Fruit fly (Drosophila melanogaster) whole organism, embryonic: ENCODE results near the gene lbl.
A peak's percentile ranks its signal among the peaks of the same experiment; 100 is the strongest.

Experiments
- CG10321 ChIP-seq: fragments of 200-800 bp; sonication (Bioruptor generic); IDR thresholded peaks from 2 replicates; pipeline ENCODE4 v1.3.6; 2022; ENCODE audit warnings: missing biosample characterization, missing genetic modification characterization
- CG10431 ChIP-seq: fragments of 200-800 bp; sonication (Bioruptor generic); optimal IDR thresholded peaks from 3 replicates; lab custom pipeline; 2018; ENCODE audit warnings: missing biosample characterization, mild to moderate bottlenecking, missing genetic modification characterization
- CG12071 ChIP-seq: fragments of 200-800 bp; sonication (Bioruptor generic); optimal IDR thresholded peaks from 3 replicates; lab custom pipeline; 2018; ENCODE audit warnings: missing biosample characterization, mild to moderate bottlenecking, missing genetic modification characterization
- CG15514 ChIP-seq: fragments of 200-800 bp; sonication (Bioruptor generic); optimal IDR thresholded peaks from 3 replicates; lab custom pipeline; 2017; ENCODE audit warnings: missing biosample characterization, missing genetic modification characterization, mild to moderate bottlenecking, moderate library complexity, missing genetic modification reagents
- CG16863 ChIP-seq: fragments of 200-800 bp; sonication (Bioruptor generic); optimal IDR thresholded peaks from 3 replicates; lab custom pipeline; 2016; ENCODE audit warnings: missing biosample characterization, missing genetic modification characterization
- CG17328 ChIP-seq: fragments of 200-800 bp; sonication (Bioruptor generic); IDR thresholded peaks from 2 replicates; pipeline ENCODE4 v1.3.6; 2022; ENCODE audit warnings: missing biosample characterization, missing genetic modification characterization
- CG17829 ChIP-seq: fragments of 200-800 bp; optimal IDR thresholded peaks from 2 replicates; lab custom pipeline; 2019; ENCODE audit warnings: missing biosample characterization, mild to moderate bottlenecking, missing genetic modification characterization, moderate library complexity
- CG18764 ChIP-seq: fragments of 200-800 bp; sonication (Bioruptor generic); optimal IDR thresholded peaks from 3 replicates; lab custom pipeline; 2016; ENCODE audit warnings: missing biosample characterization, missing genetic modification characterization
- CG2202 ChIP-seq: fragments of 200-800 bp; sonication (Bioruptor generic); optimal IDR thresholded peaks from 2 replicates; lab custom pipeline; 2018; ENCODE audit warnings: missing biosample characterization, mild to moderate bottlenecking, missing genetic modification characterization
- CG33213 ChIP-seq: fragments of 200-800 bp; sonication (Bioruptor generic); optimal IDR thresholded peaks from 3 replicates; lab custom pipeline; 2016; ENCODE audit warnings: missing biosample characterization, missing genetic modification characterization
- CG34422 ChIP-seq: fragments of 200-800 bp; sonication (Bioruptor generic); IDR thresholded peaks from 3 replicates; pipeline ENCODE4 v1.3.6; 2022; ENCODE audit warnings: missing biosample characterization, missing genetic modification characterization
- CG42726 ChIP-seq: fragments of 200-800 bp; sonication (Bioruptor generic); IDR thresholded peaks from 2 replicates; pipeline ENCODE4 v1.3.6; 2022; ENCODE audit warnings: missing biosample characterization, missing genetic modification characterization; ENCODE audit not compliant: partially characterized antibody
- CG7745 ChIP-seq: fragments of 200-800 bp; sonication (Bioruptor generic); optimal IDR thresholded peaks from 2 replicates; lab custom pipeline; 2018; ENCODE audit warnings: missing biosample characterization, mild to moderate bottlenecking, missing genetic modification characterization, moderate library complexity
- CG8765 ChIP-seq: fragments of 200-800 bp; sonication (Bioruptor generic); IDR thresholded peaks from 2 replicates; pipeline ENCODE4 v1.3.6; 2022; ENCODE audit warnings: missing biosample characterization, missing genetic modification characterization
- CG9876 ChIP-seq: fragments of 200-800 bp; sonication (Bioruptor generic); optimal IDR thresholded peaks from 2 replicates; lab custom pipeline; 2016; ENCODE audit warnings: missing biosample characterization, missing genetic modification characterization
- Chrac-16 ChIP-seq: fragments of 200-800 bp; sonication (Bioruptor generic); optimal IDR thresholded peaks from 3 replicates; lab custom pipeline; 2016; ENCODE audit warnings: missing biosample characterization, missing genetic modification characterization
- Dbx ChIP-seq: fragments of 200-800 bp; sonication (Bioruptor generic); IDR thresholded peaks from 3 replicates; pipeline ENCODE4 v1.3.6; 2022; ENCODE audit warnings: missing biosample characterization, missing genetic modification characterization
- Dfd ChIP-seq, 2 experiments: fragments of >200 bp; optimal IDR thresholded peaks; 2 replicates each; lab custom pipeline; 2017; ENCODE audit warnings: missing biosample characterization in 2 of 2, missing genetic modification characterization in 2 of 2
- Dip2 ChIP-seq: fragments of 200-800 bp; sonication (Bioruptor generic); IDR thresholded peaks from 2 replicates; pipeline ENCODE4 v1.3.6; 2022; ENCODE audit warnings: missing biosample characterization, missing genetic modification characterization
- HLH54F ChIP-seq: fragments of 200-800 bp; sonication (Bioruptor generic); optimal IDR thresholded peaks from 3 replicates; lab custom pipeline; 2016; ENCODE audit warnings: missing biosample characterization, missing genetic modification characterization
- HmgD ChIP-seq: fragments of 200-800 bp; sonication (Bioruptor generic); optimal IDR thresholded peaks from 3 replicates; lab custom pipeline; 2016; ENCODE audit warnings: missing biosample characterization, missing genetic modification characterization
- Hr51 ChIP-seq, 2 experiments: fragments of 200-800 bp; sonication (Bioruptor generic); optimal IDR thresholded peaks; 2 replicates in 1 of 2; 3 replicates in 1 of 2; lab custom pipeline; 2016 to 2018; ENCODE audit warnings: missing biosample characterization in 2 of 2, missing genetic modification characterization in 2 of 2, mild to moderate bottlenecking in 1 of 2, moderate library complexity in 1 of 2
- Meics ChIP-seq: fragments of 200-800 bp; sonication (Bioruptor generic); optimal IDR thresholded peaks from 2 replicates; lab custom pipeline; 2017; ENCODE audit warnings: missing biosample characterization, mild to moderate bottlenecking, missing genetic modification characterization
- NC2β ChIP-seq: fragments of 200-800 bp; sonication (Bioruptor generic); optimal IDR thresholded peaks from 2 replicates; lab custom pipeline; 2016; ENCODE audit warnings: missing biosample characterization, missing genetic modification characterization
- Pdp1 ChIP-seq, 2 experiments: fragments of 200-800 bp; sonication (Bioruptor generic); optimal IDR thresholded peaks; 3 replicates each; lab custom pipeline; 2016; ENCODE audit warnings: missing biosample characterization in 2 of 2, missing genetic modification characterization in 2 of 2, mild to moderate bottlenecking in 1 of 2, moderate library complexity in 1 of 2
- Rx ChIP-seq: fragments of 200-800 bp; sonication (Bioruptor generic); IDR thresholded peaks from 2 replicates; pipeline ENCODE4 v1.3.6; 2022; ENCODE audit warnings: missing biosample characterization, missing genetic modification characterization
- TFAM ChIP-seq: fragments of 200-800 bp; sonication (Bioruptor generic); optimal IDR thresholded peaks from 2 replicates; lab custom pipeline; 2017; ENCODE audit warnings: missing biosample characterization, missing genetic modification characterization, inconsistent platforms
- Tbp ChIP-seq: fragments of >200 bp; optimal IDR thresholded peaks from 2 replicates; lab custom pipeline; 2018; ENCODE audit warnings: missing biosample characterization, missing genetic modification characterization
- ab ChIP-seq: fragments of 200-800 bp; sonication (Bioruptor generic); optimal IDR thresholded peaks from 2 replicates; lab custom pipeline; 2016; ENCODE audit warnings: missing biosample characterization, missing genetic modification characterization
- ase ChIP-seq: fragments of 200-800 bp; sonication (Bioruptor generic); IDR thresholded peaks from 3 replicates; pipeline ENCODE4 v1.3.6; 2022; ENCODE audit warnings: missing biosample characterization, missing genetic modification characterization
- ash1 ChIP-seq: fragments of 200-800 bp; sonication (Bioruptor generic); optimal IDR thresholded peaks from 2 replicates; lab custom pipeline; 2018; ENCODE audit warnings: missing biosample characterization, mild to moderate bottlenecking, missing genetic modification characterization
- az2 ChIP-seq: fragments of 200-800 bp; sonication (Bioruptor generic); optimal IDR thresholded peaks from 3 replicates; lab custom pipeline; 2016; ENCODE audit warnings: missing biosample characterization, missing genetic modification characterization
- btn ChIP-seq: fragments of 200-800 bp; sonication (Bioruptor generic); optimal IDR thresholded peaks from 2 replicates; lab custom pipeline; 2016; ENCODE audit warnings: missing biosample characterization, missing genetic modification characterization
- crol ChIP-seq: fragments of 200-800 bp; sonication (Bioruptor generic); IDR thresholded peaks from 2 replicates; pipeline ENCODE4 v1.3.6; 2022; ENCODE audit warnings: missing biosample characterization, missing genetic modification characterization
- dati ChIP-seq: fragments of 200-800 bp; sonication (Bioruptor generic); IDR thresholded peaks from 2 replicates; pipeline ENCODE4 v1.3.6; 2022; ENCODE audit warnings: missing biosample characterization, missing genetic modification characterization
- dimm ChIP-seq: fragments of 200-800 bp; sonication (Bioruptor generic); IDR thresholded peaks from 2 replicates; pipeline ENCODE4 v1.3.6; 2022; ENCODE audit warnings: missing biosample characterization, missing genetic modification characterization
- fd96Cb ChIP-seq: fragments of 200-800 bp; sonication (Bioruptor generic); optimal IDR thresholded peaks from 2 replicates; lab custom pipeline; 2018; ENCODE audit warnings: missing biosample characterization, mild to moderate bottlenecking, missing genetic modification characterization, moderate library complexity
- ftz-f1 ChIP-seq: fragments of 200-800 bp; sonication (Bioruptor generic); optimal IDR thresholded peaks from 2 replicates; lab custom pipeline; 2016; ENCODE audit warnings: missing biosample characterization, missing genetic modification characterization
- gcm2 ChIP-seq: fragments of 200-800 bp; sonication (Bioruptor generic); optimal IDR thresholded peaks from 2 replicates; lab custom pipeline; 2016; ENCODE audit warnings: missing biosample characterization, missing genetic modification characterization
- gem ChIP-seq: fragments of 200-800 bp; sonication (Bioruptor generic); optimal IDR thresholded peaks from 2 replicates; lab custom pipeline; 2019; ENCODE audit warnings: missing biosample characterization, mild to moderate bottlenecking, missing genetic modification characterization, moderate library complexity
- gsb ChIP-seq: fragments of 200-800 bp; sonication (Bioruptor generic); IDR thresholded peaks from 2 replicates; pipeline ENCODE4 v1.3.6; 2022; ENCODE audit warnings: missing biosample characterization, missing genetic modification characterization
- gt ChIP-seq: fragments of 200-800 bp; sonication (Bioruptor generic); IDR thresholded peaks from 2 replicates; pipeline ENCODE4 v1.3.6; 2022; ENCODE audit warnings: missing biosample characterization, missing genetic modification characterization
- hb ChIP-seq: fragments of 200-800 bp; sonication (Bioruptor generic); IDR thresholded peaks from 3 replicates; pipeline ENCODE4 v1.3.6; 2022; ENCODE audit warnings: missing biosample characterization, missing genetic modification characterization; ENCODE audit not compliant: partially characterized antibody
- onecut ChIP-seq: fragments of 200-800 bp; sonication (Bioruptor generic); IDR thresholded peaks from 2 replicates; pipeline ENCODE4 v1.3.6; 2022; ENCODE audit warnings: missing biosample characterization, missing genetic modification characterization
- org-1 ChIP-seq: fragments of 200-800 bp; sonication (Bioruptor generic); optimal IDR thresholded peaks from 2 replicates; lab custom pipeline; 2017; ENCODE audit warnings: missing biosample characterization, missing genetic modification characterization
- sc ChIP-seq, 3 experiments: fragments of >200 bp in 2 of 3; fragments of 200-800 bp in 1 of 3; sonication (Bioruptor generic) in 1 of 3; optimal IDR thresholded peaks; 2 replicates in 2 of 3; 3 replicates in 1 of 3; lab custom pipeline; 2017; ENCODE audit warnings: mild to moderate bottlenecking in 1 of 3, missing biosample characterization in 1 of 3, missing genetic modification characterization in 1 of 3, missing genetic modification reagents in 1 of 3
- seq ChIP-seq: fragments of 200-800 bp; sonication (Bioruptor generic); IDR thresholded peaks from 2 replicates; pipeline ENCODE4 v1.3.6; 2022; ENCODE audit warnings: missing biosample characterization, missing genetic modification characterization
- sisA ChIP-seq: fragments of 200-800 bp; sonication (Bioruptor generic); IDR thresholded peaks from 2 replicates; pipeline ENCODE4 v1.3.6; 2022; ENCODE audit warnings: missing biosample characterization, missing genetic modification characterization
- so ChIP-seq: fragments of 200-800 bp; sonication (Bioruptor generic); IDR thresholded peaks from 3 replicates; pipeline ENCODE4 v1.3.6; 2022; ENCODE audit warnings: missing biosample characterization, missing genetic modification characterization
- toy ChIP-seq: fragments of 200-800 bp; sonication (Bioruptor generic); IDR thresholded peaks from 2 replicates; pipeline ENCODE4 v1.3.6; 2022; ENCODE audit warnings: missing biosample characterization, missing genetic modification characterization
- ttk ChIP-seq: fragments of 200-800 bp; sonication (Bioruptor generic); IDR thresholded peaks from 2 replicates; pipeline ENCODE4 v2.1.2; 2022; ENCODE audit warnings: missing biosample characterization, missing genetic modification characterization
- zen ChIP-seq: fragments of 200-800 bp; sonication (Bioruptor generic); optimal IDR thresholded peaks from 3 replicates; lab custom pipeline; 2018; ENCODE audit warnings: missing biosample characterization, mild to moderate bottlenecking, missing genetic modification characterization, moderate library complexity

Gene lbl

dm6 chr3R:21481960-21482359 lies 48.0 kb upstream of the lbl start, which contains the start of gene Fancm (continued):
- TF ChIP-seq CG10321 (GFP tag; lab: Robert Waterston, UW) (no peak), btn (GFP tag; lab: Kevin White, UChicago) (peak; percentile 23), sisA (GFP tag; lab: Robert Waterston, UW) (peak; percentile 68), org-1 (GFP tag; lab: Kevin White, UChicago) (no peak), Tbp (GFP tag; lab: Kevin White, UChicago) (no peak), gcm2 (GFP tag; lab: Kevin White, UChicago) (no peak), Dfd (GFP tag; optimal IDR thresholded peaks at IDR 0.05; lab: Kevin White, UChicago) (no peak), CG33213 (GFP tag; lab: Kevin White, UChicago) (peak; percentile 88), gem (tag; lab: Kevin White, UChicago) (no peak), zen (tag; lab: Kevin White, UChicago) (peak; percentile 59), CG9876 (GFP tag; lab: Kevin White, UChicago) (peak; percentile 49), CG16863 (GFP tag; lab: Kevin White, UChicago) (peak; percentile 57), toy (no peak), CG34422 (GFP tag; lab: Robert Waterston, UW) (peak; percentile 45; the same call in 2 of the 3 replicates), NC2β (GFP tag; lab: Kevin White, UChicago) (peak; percentile 76), CG18764 (GFP tag; lab: Kevin White, UChicago) (peak; percentile 64), CG42726 (GFP tag; lab: Robert Waterston, UW) (peak; percentile 69), CG12071 (no peak), ash1 (GFP tag; lab: Kevin White, UChicago) (no peak), hb (no peak), crol (GFP tag; lab: Robert Waterston, UW) (no peak), sc (optimal IDR thresholded peaks at IDR 0.05; lab: Kevin White, UChicago) (no peak), sc (GFP tag; optimal IDR thresholded peaks at IDR 0.05; lab: Kevin White, UChicago) (no peak), Dip2 (no peak), CG17328 (peak; percentile 45; the same call in 1 of the 2 replicates), so (GFP tag; lab: Robert Waterston, UW) (no peak), ase (GFP tag; lab: Robert Waterston, UW) (0 out of 3 replicates have a peak, but pooled peaks have one; percentile 6), seq (GFP tag; lab: Robert Waterston, UW) (no peak), CG7745 (tag; lab: Kevin White, UChicago) (no peak), HLH54F (GFP tag; lab: Kevin White, UChicago) (peak; percentile 80), Chrac-16 (peak; percentile 68), Dbx (GFP tag; lab: Robert Waterston, UW) (peak; percentile 71; the same call in 1 of the 3 replicates), CG2202 (tag; lab: Kevin White, UChicago) (peak; percentile 14), Pdp1 (GFP tag; optimal IDR thresholded peaks at IDR 0.05; lab: Kevin White, UChicago) (peak; percentile 68 to 69), Rx (GFP tag; lab: Robert Waterston, UW) (no peak), CG8765 (GFP tag; lab: Robert Waterston, UW) (no peak), ftz-f1 (GFP tag; lab: Kevin White, UChicago) (no peak), dimm (no peak), az2 (GFP tag; lab: Kevin White, UChicago) (peak; percentile 57), TFAM (GFP tag; lab: Kevin White, UChicago) (no peak), Hr51 (GFP tag; optimal IDR thresholded peaks at IDR 0.05; lab: Kevin White, UChicago) (peak in 1 of 2 experiments; percentile 72), HmgD (GFP tag; lab: Kevin White, UChicago) (peak; percentile 94), gsb (GFP tag; lab: Robert Waterston, UW) (no peak), onecut (GFP tag; lab: Robert Waterston, UW) (no peak), Meics (GFP tag; lab: Kevin White, UChicago) (peak; percentile 50), CG17829 (tag; lab: Kevin White, UChicago) (peak; percentile 62), CG10431 (GFP tag; lab: Kevin White, UChicago) (no peak), dati (GFP tag; lab: Robert Waterston, UW) (no peak), CG15514 (GFP tag; lab: Kevin White, UChicago) (peak; percentile 80), gt (GFP tag; lab: Robert Waterston, UW) (no peak), ttk (GFP tag; lab: Robert Waterston, UW) (peak; percentile 5; the same call in 1 of the 2 replicates), fd96Cb (tag; lab: Kevin White, UChicago) (peak; percentile 40), ab (peak; percentile 13)
